Worm (Caenorhabditis elegans): Measurements from ENCODE around the gene T20B5.2.
A peak's percentile ranks its signal among the peaks of the same experiment; 100 is the strongest.
"Not testable (repeated sequence)": the region's sequence is repeated elsewhere in the genome, so short reads cannot be mapped to it uniquely, and the experiment has no call there.

ce11 chrX:9325768-9326167 lies 5.2 kb upstream of the T20B5.2 start:
- TF ChIP-seq madf-3 (GFP tag; IDR thresholded peaks at IDR 0.05); nfya-2 (GFP tag; IDR thresholded peaks at IDR 0.05); rpc-1 (optimal IDR thresholded peaks at IDR 0.05); atf-7 (tag; optimal IDR thresholded peaks at IDR 0.05); ccch-3 (GFP tag; optimal IDR thresholded peaks at IDR 0.05); pbrm-1 (GFP tag; IDR thresholded peaks at IDR 0.05); unc-130 (GFP tag; optimal IDR thresholded peaks at IDR 0.05); madf-10 (tag; optimal IDR thresholded peaks at IDR 0.05): not testable (repeated sequence)
- peak; percentile 45 for TF ChIP-seq rpc-1 (tag; optimal IDR thresholded peaks at IDR 0.05)
- peak; percentile 87 for TF ChIP-seq lin-26 (GFP tag; IDR thresholded peaks at IDR 0.05)
